Fruit fly (Drosophila melanogaster): Measurements from ENCODE around the gene Gug.

Gug gene

dm6 chr3L:8440079-8440478, 9.6 kb upstream of the Gug start:
- TF ChIP-seq CG10979 (tag; optimal IDR thresholded peaks at IDR 0.05) (peak; percentile 4), gsb-n (tag; optimal IDR thresholded peaks at IDR 0.05) (no peak), Spps (tag; optimal IDR thresholded peaks at IDR 0.05) (no peak), az2 (GFP tag; optimal IDR thresholded peaks at IDR 0.05) (peak; percentile 11), CG1602 (GFP tag; optimal IDR thresholded peaks at IDR 0.05) (no peak), fd96Cb (tag; optimal IDR thresholded peaks at IDR 0.05) (peak; percentile 33), CG12299 (tag; optimal IDR thresholded peaks at IDR 0.05) (no peak), sens (GFP tag) (peak; percentile 74), Fer3 (tag; optimal IDR thresholded peaks at IDR 0.05) (no peak), cad (GFP tag; optimal IDR thresholded peaks at IDR 0.05) (no peak), CG10959 (GFP tag; IDR thresholded peaks at IDR 0.05) (no peak), CG10274 (GFP tag; optimal IDR thresholded peaks at IDR 0.05) (no peak), CG11093 (GFP tag; IDR thresholded peaks at IDR 0.05) (peak; percentile 10; the same call in 1 of the 3 replicates), Xrp1 (GFP tag; IDR thresholded peaks at IDR 0.05) (peak; percentile 7; the same call in 1 of the 2 replicates), CG12744 (GFP tag; optimal IDR thresholded peaks at IDR 0.05) (no peak), amos (GFP tag; IDR thresholded peaks at IDR 0.05; ENCODE audit: partially characterized antibody) (no peak), Nf-YC (tag; optimal IDR thresholded peaks at IDR 0.05) (no peak), CG32772 (GFP tag; IDR thresholded peaks at IDR 0.05) (no peak), tap (tag; optimal IDR thresholded peaks at IDR 0.05) (no peak), CG4854 (GFP tag; optimal IDR thresholded peaks at IDR 0.05) (no peak), sisA (GFP tag; IDR thresholded peaks at IDR 0.05) (no peak), CG10654 (GFP tag; optimal IDR thresholded peaks at IDR 0.05) (no peak), CG11696 (GFP tag; IDR thresholded peaks at IDR 0.05) (no peak), esg (GFP tag; conservative IDR thresholded peaks at IDR 0.05) (no peak), Chrac-16 (GFP tag; optimal IDR thresholded peaks at IDR 0.05) (no peak), gfzf (GFP tag; optimal IDR thresholded peaks at IDR 0.05) (no peak), gem (tag; optimal IDR thresholded peaks at IDR 0.05) (peak; percentile 53), chm (GFP tag; IDR thresholded peaks at IDR 0.05) (no peak), HmgZ (tag; optimal IDR thresholded peaks at IDR 0.05) (no peak), CG15269 (tag; optimal IDR thresholded peaks at IDR 0.05) (no peak), CG8944 (GFP tag; optimal IDR thresholded peaks at IDR 0.05) (no peak), CG10147 (GFP tag; optimal IDR thresholded peaks at IDR 0.05) (no peak), row (GFP tag; IDR thresholded peaks at IDR 0.05) (peak; percentile 17; the same call in 1 of the 3 replicates), Mrtf (GFP tag; IDR thresholded peaks at IDR 0.05) (no peak), lab (GFP tag; optimal IDR thresholded peaks at IDR 0.05) (no peak), rib (GFP tag; IDR thresholded peaks at IDR 0.05) (no peak), ro (GFP tag; IDR thresholded peaks at IDR 0.05) (no peak), HLH4C (GFP tag; IDR thresholded peaks at IDR 0.05; ENCODE audit: partially characterized antibody) (no peak), Eip74EF (GFP tag; optimal IDR thresholded peaks at IDR 0.05) (no peak)

dm6 chr3L:8440771-8441549, 8.8 kb upstream of the Gug start:
- TF ChIP-seq CG10147 (GFP tag; optimal IDR thresholded peaks at IDR 0.05) (peak; percentile 1), CG13424 (tag; optimal IDR thresholded peaks at IDR 0.05) (peak; percentile 25), chif (GFP tag; optimal IDR thresholded peaks at IDR 0.05) (peak in 1 of 2 experiments; percentile 29), ap (GFP tag; IDR thresholded peaks at IDR 0.05) (0 out of 2 replicates have a peak, but pooled peaks have one; percentile 30), cg (GFP tag; optimal IDR thresholded peaks at IDR 0.05) (no peak), tin (GFP tag; optimal IDR thresholded peaks at IDR 0.05) (peak; percentile 25), Max (GFP tag; optimal IDR thresholded peaks at IDR 0.05) (no peak), Fer3 (tag; optimal IDR thresholded peaks at IDR 0.05) (peak; percentile 33), fu2 (GFP tag; optimal IDR thresholded peaks at IDR 0.05) (no peak), pho (GFP tag; optimal IDR thresholded peaks at IDR 0.05) (peak; percentile 16), sc (optimal IDR thresholded peaks at IDR 0.05) (no peak), sc (GFP tag; optimal IDR thresholded peaks at IDR 0.05) (no peak), CG12942 (GFP tag; optimal IDR thresholded peaks at IDR 0.05) (peak; percentile 13), PHDP (tag; optimal IDR thresholded peaks at IDR 0.05) (peak; percentile 37), CG32532 (GFP tag; IDR thresholded peaks at IDR 0.05) (no peak)

Measured in whole organism, embryonic.